Fruit fly (Drosophila melanogaster) ovary, adult (tissue): ENCODE data around the gene CG12576.

Source experiments
- CG17801 ChIP-seq: fragments of 200-800 bp; optimal IDR thresholded peaks from 2 replicates; lab custom pipeline; 2019; ENCODE audit warnings: missing biosample characterization, mild to moderate bottlenecking, missing genetic modification characterization, moderate library complexity; ENCODE audit not compliant: partially characterized antibody

The CG12576 gene

dm6 chrX:22481860-22482544 is at the start of gene CG12576, which contains the start of gene Cp110:
Gene CG12576 (minus strand): TSS chrX:22482357.
Gene Cp110 (plus strand): TSS chrX:22482082.
- TF ChIP-seq CG17801 (GFP tag; lab: Kevin White, UChicago): no peak

dm6 chrX:22529664-22530321 is 47.6 kb upstream of the CG12576 start, which contains the start of gene S6kII:
Gene S6kII (plus strand): TSS chrX:22529964.
- TF ChIP-seq CG17801 (GFP tag; lab: Kevin White, UChicago): peak; percentile 47

- no peak for TF ChIP-seq CG17801 (GFP tag; lab: Kevin White, UChicago)
Observed at dm6 chrX:22527210-22527609, 45.1 kb upstream of the CG12576 start.

- TF ChIP-seq CG17801 (GFP tag; lab: Kevin White, UChicago): no peak
Observed at dm6 chrX:22514948-22515347, 32.8 kb upstream of the CG12576 start, which contains the start of gene CG17600. Gene CG17600 (plus strand): TSS chrX:22515197.

- TF ChIP-seq CG17801 (GFP tag; lab: Kevin White, UChicago): no peak
Observed at dm6 chrX:22512071-22512470, 29.9 kb upstream of the CG12576 start.

dm6 chrX:22510776-22511175 is 28.6 kb upstream of the CG12576 start:
- no peak for TF ChIP-seq CG17801 (GFP tag; lab: Kevin White, UChicago)

- no peak for TF ChIP-seq CG17801 (GFP tag; lab: Kevin White, UChicago)
Observed at dm6 chrX:22509085-22509484, 26.9 kb upstream of the CG12576 start.

- no peak for TF ChIP-seq CG17801 (GFP tag; lab: Kevin White, UChicago)
Observed at dm6 chrX:22502225-22502624, 20.1 kb upstream of the CG12576 start.

dm6 chrX:22499557-22499956 is 17.4 kb upstream of the CG12576 start:
- no peak for TF ChIP-seq CG17801 (GFP tag; lab: Kevin White, UChicago)

dm6 chrX:22491028-22491769 is 9.0 kb upstream of the CG12576 start:
- TF ChIP-seq CG17801 (GFP tag; lab: Kevin White, UChicago): peak; percentile 32

dm6 chrX:22490584-22490983 is 8.4 kb upstream of the CG12576 start:
- no peak for TF ChIP-seq CG17801 (GFP tag; lab: Kevin White, UChicago)

- peak; percentile 29 for TF ChIP-seq CG17801 (GFP tag; lab: Kevin White, UChicago)
Observed at dm6 chrX:22487667-22488593, 5.8 kb upstream of the CG12576 start.

dm6 chrX:22486919-22487634 is 4.9 kb upstream of the CG12576 start:
- TF ChIP-seq CG17801 (GFP tag; lab: Kevin White, UChicago): peak; percentile 50

- TF ChIP-seq CG17801 (GFP tag; lab: Kevin White, UChicago): no peak
Observed at dm6 chrX:22486487-22486886, 4.3 kb upstream of the CG12576 start.
